Worm (Caenorhabditis elegans) whole organism, young adult: Measurements from ENCODE around the gene nstp-10.

ENCODE experiments used
- D2030.7 ChIP-seq: fragments of 200-800 bp; sonication (Bioruptor generic); IDR thresholded peaks from 2 replicates; pipeline ENCODE4 v1.3.6; 2022; ENCODE audit warnings: missing genetic modification reagents, missing genetic modification characterization, missing compliant biosample characterization
- F33H1.4 ChIP-seq: fragments of 200-800 bp; sonication (Bioruptor generic); IDR thresholded peaks from 2 replicates; pipeline ENCODE4 v1.3.6; 2022; ENCODE audit warnings: missing genetic modification reagents, missing genetic modification characterization, missing compliant biosample characterization
- Y53G8AR.9 ChIP-seq: fragments of 200-800 bp; sonication (Bioruptor generic); conservative IDR thresholded peaks from 2 replicates; pipeline ENCODE4 v1.3.6; 2022; ENCODE audit warnings: missing genetic modification reagents, missing genetic modification characterization, missing compliant biosample characterization
- Y56A3A.18 ChIP-seq: fragments of 200-800 bp; sonication (Bioruptor generic); IDR thresholded peaks from 2 replicates; pipeline ENCODE4 v1.3.6; 2022; ENCODE audit warnings: missing genetic modification reagents, missing genetic modification characterization, missing compliant biosample characterization
- aptf-3 ChIP-seq: fragments of 200-800 bp; sonication (Bioruptor generic); IDR thresholded peaks from 2 replicates; pipeline ENCODE4 v1.3.6; 2022; ENCODE audit warnings: missing genetic modification characterization, missing compliant biosample characterization
- attf-3 ChIP-seq: fragments of 200-800 bp; sonication (Bioruptor generic); conservative IDR thresholded peaks from 2 replicates; pipeline ENCODE4 v1.3.6; 2022; ENCODE audit warnings: missing genetic modification reagents, missing genetic modification characterization, missing compliant biosample characterization
- attf-5 ChIP-seq: fragments of 200-800 bp; sonication (Bioruptor generic); optimal IDR thresholded peaks from 2 replicates; lab custom pipeline; 2018; ENCODE audit warnings: mild to moderate bottlenecking, missing genetic modification characterization, missing compliant biosample characterization
- cebp-2 ChIP-seq: fragments of 200-800 bp; sonication (Bioruptor generic); IDR thresholded peaks from 2 replicates; pipeline ENCODE4 v1.3.6; 2022; ENCODE audit warnings: missing genetic modification characterization, missing compliant biosample characterization
- ceh-100 ChIP-seq: fragments of 200-800 bp; sonication (Bioruptor generic); IDR thresholded peaks from 2 replicates; pipeline ENCODE4 v1.3.6; 2022; ENCODE audit warnings: missing genetic modification reagents, missing genetic modification characterization, missing compliant biosample characterization
- die-1 ChIP-seq: sonication (generic microtip); optimal IDR thresholded peaks from 2 replicates; lab custom pipeline; 2016; ENCODE audit warnings: missing genotype, mild to moderate bottlenecking, missing genetic modification characterization, missing compliant biosample characterization
- dpff-1 ChIP-seq: sonication (generic microtip); optimal IDR thresholded peaks from 2 replicates; lab custom pipeline; 2017; ENCODE audit warnings: mild to moderate bottlenecking, missing genetic modification characterization, missing compliant biosample characterization
- efl-1 ChIP-seq: fragments of 150-350 bp; optimal IDR thresholded peaks from 2 replicates; lab custom pipeline; 2014; ENCODE audit warnings: missing biosample characterization, missing genetic modification reagents, missing genetic modification characterization
- egl-18 ChIP-seq: fragments of 200-800 bp; sonication (Bioruptor generic); IDR thresholded peaks from 2 replicates; pipeline ENCODE4 v1.3.6; 2022; ENCODE audit warnings: missing genetic modification reagents, missing genetic modification characterization, missing compliant biosample characterization
- ets-4 ChIP-seq: fragments of 200-800 bp; sonication (Bioruptor generic); optimal IDR thresholded peaks from 2 replicates; lab custom pipeline; 2018; ENCODE audit warnings: mild to moderate bottlenecking, missing genetic modification characterization, missing compliant biosample characterization
- gei-17 ChIP-seq: fragments of 200-800 bp; sonication (Bioruptor generic); optimal IDR thresholded peaks from 2 replicates; lab custom pipeline; 2018; ENCODE audit warnings: mild to moderate bottlenecking, missing genetic modification characterization, missing compliant biosample characterization
- hlh-12 ChIP-seq: sonication (generic microtip); optimal IDR thresholded peaks from 2 replicates; lab custom pipeline; 2016; ENCODE audit warnings: missing genetic modification characterization, missing compliant biosample characterization
- lag-1 ChIP-seq: fragments of 200-800 bp; sonication (Bioruptor generic); IDR thresholded peaks from 2 replicates; pipeline ENCODE4 v1.3.6; 2022; ENCODE audit warnings: missing genetic modification reagents, missing genetic modification characterization, missing compliant biosample characterization
- let-607 ChIP-seq, 2 experiments: fragments of 200-800 bp in 1 of 2; sonication (Bioruptor generic) in 1 of 2; sonication (generic microtip) in 1 of 2; optimal IDR thresholded peaks; 2 replicates each; lab custom pipeline; 2016 to 2018; ENCODE audit warnings: mild to moderate bottlenecking in 2 of 2, missing compliant biosample characterization in 2 of 2, missing genetic modification characterization in 2 of 2, moderate library complexity in 2 of 2, missing genotype in 1 of 2
- lin-40 ChIP-seq: sonication (generic microtip); optimal IDR thresholded peaks from 2 replicates; lab custom pipeline; 2016; ENCODE audit warnings: missing genetic modification characterization, mild to moderate bottlenecking, missing compliant biosample characterization, missing genotype, missing genetic modification reagents
- lin-54 ChIP-seq: fragments of 200-800 bp; sonication (Bioruptor generic); optimal IDR thresholded peaks from 2 replicates; lab custom pipeline; 2018; ENCODE audit warnings: mild to moderate bottlenecking, missing genetic modification characterization, missing compliant biosample characterization
- lir-1 ChIP-seq: fragments of 200-800 bp; sonication (Bioruptor generic); conservative IDR thresholded peaks from 2 replicates; pipeline ENCODE4 v1.3.6; 2022; ENCODE audit warnings: missing genetic modification reagents, missing genetic modification characterization, missing compliant biosample characterization
- madf-10 ChIP-seq: sonication (generic microtip); optimal IDR thresholded peaks from 2 replicates; lab custom pipeline; 2016; ENCODE audit warnings: mild to moderate bottlenecking, missing genetic modification characterization, missing compliant biosample characterization
- madf-6 ChIP-seq: fragments of 200-800 bp; sonication (Bioruptor generic); IDR thresholded peaks from 2 replicates; pipeline ENCODE4 v1.3.6; 2022; ENCODE audit warnings: missing genetic modification reagents, missing genetic modification characterization, missing compliant biosample characterization
- mel-28 ChIP-seq: sonication (generic microtip); optimal IDR thresholded peaks from 2 replicates; lab custom pipeline; 2016; ENCODE audit warnings: borderline replicate concordance, mild to moderate bottlenecking, missing genetic modification characterization, missing compliant biosample characterization
- mes-4 ChIP-seq: sonication (generic microtip); optimal IDR thresholded peaks from 2 replicates; lab custom pipeline; 2016; ENCODE audit warnings: missing genotype, missing genetic modification characterization, missing compliant biosample characterization
- nfya-1 ChIP-seq: sonication (generic microtip); optimal IDR thresholded peaks from 2 replicates; lab custom pipeline; 2017; ENCODE audit warnings: antibody characterized with exemption, missing compliant biosample characterization, missing genetic modification characterization, borderline replicate concordance; ENCODE audit not compliant: insufficient read depth
- nhr-179 ChIP-seq: sonication (generic microtip); optimal IDR thresholded peaks from 2 replicates; lab custom pipeline; 2016; ENCODE audit warnings: mild to moderate bottlenecking, missing genetic modification characterization, missing compliant biosample characterization
- pbrm-1 ChIP-seq: fragments of 200-800 bp; sonication (Bioruptor generic); IDR thresholded peaks from 2 replicates; pipeline ENCODE4 v1.3.6; 2022; ENCODE audit warnings: missing genetic modification reagents, missing genetic modification characterization, missing compliant biosample characterization
- sdz-38 ChIP-seq: sonication (generic microtip); optimal IDR thresholded peaks from 2 replicates; lab custom pipeline; 2016; ENCODE audit warnings: missing genotype, missing genetic modification characterization, missing compliant biosample characterization
- sea-2 ChIP-seq: fragments of 200-800 bp; sonication (Bioruptor generic); IDR thresholded peaks from 2 replicates; pipeline ENCODE4 v1.3.6; 2022; ENCODE audit warnings: missing genetic modification characterization, missing compliant biosample characterization
- snpc-1.3 ChIP-seq: sonication (generic microtip); optimal IDR thresholded peaks from 2 replicates; lab custom pipeline; 2017; ENCODE audit warnings: missing genetic modification characterization, mild to moderate bottlenecking, missing compliant biosample characterization, antibody characterized with exemption, moderate library complexity, missing genotype, missing genetic modification reagents; ENCODE audit not compliant: insufficient read depth
- somi-1 ChIP-seq: fragments of 200-800 bp; sonication (Bioruptor generic); optimal IDR thresholded peaks from 2 replicates; lab custom pipeline; 2018; ENCODE audit warnings: mild to moderate bottlenecking, missing genetic modification characterization, missing compliant biosample characterization
- sptf-2 ChIP-seq: fragments of 200-800 bp; sonication (Bioruptor generic); optimal IDR thresholded peaks from 2 replicates; lab custom pipeline; 2018; ENCODE audit warnings: mild to moderate bottlenecking, missing genetic modification characterization, missing compliant biosample characterization
- ztf-26 ChIP-seq: sonication (generic microtip); optimal IDR thresholded peaks from 2 replicates; lab custom pipeline; 2017; ENCODE audit warnings: missing genetic modification characterization, missing compliant biosample characterization
- ztf-3 ChIP-seq: fragments of 200-800 bp; sonication (Bioruptor generic); optimal IDR thresholded peaks from 2 replicates; lab custom pipeline; 2018; ENCODE audit warnings: mild to moderate bottlenecking, missing genetic modification characterization, missing compliant biosample characterization

nstp-10 gene

ce11 chrV:9588574-9588973 is 38.9 kb upstream of the nstp-10 start:
- TF ChIP-seq attf-3 (GFP tag; lab: Robert Waterston, UW) (no peak), let-607 (tag; optimal IDR thresholded peaks at IDR 0.05; lab: Kevin White, UChicago) (no peak), attf-5 (GFP tag; lab: Kevin White, UChicago) (no peak), aptf-3 (GFP tag; lab: Robert Waterston, UW) (no peak), ztf-26 (tag; lab: Kevin White, UChicago) (no peak), nfya-1 (tag; lab: Kevin White, UChicago) (no peak), sdz-38 (no peak), D2030.7 (GFP tag; lab: Robert Waterston, UW) (no peak), ceh-100 (GFP tag; lab: Robert Waterston, UW) (no peak), lir-1 (no peak), F33H1.4 (no peak), lag-1 (GFP tag; lab: Robert Waterston, UW) (no peak), Y53G8AR.9 (GFP tag; lab: Robert Waterston, UW) (no peak), sea-2 (GFP tag; lab: Robert Waterston, UW) (no peak)

ce11 chrV:9587619-9588018 is 38.0 kb upstream of the nstp-10 start:
- no peak for TF ChIP-seq Y56A3A.18 (GFP tag; lab: Robert Waterston, UW)
- TF ChIP-seq cebp-2, result no peak
- no peak for TF ChIP-seq pbrm-1 (GFP tag; lab: Robert Waterston, UW)
- TF ChIP-seq mes-4 (tag; lab: Kevin White, UChicago), result no peak
- TF ChIP-seq die-1 (tag; lab: Kevin White, UChicago), result no peak
- no peak for TF ChIP-seq gei-17 (GFP tag; lab: Kevin White, UChicago)
- no peak for TF ChIP-seq ztf-3 (GFP tag; lab: Kevin White, UChicago)
- no peak for TF ChIP-seq egl-18 (GFP tag; lab: Robert Waterston, UW)
- TF ChIP-seq somi-1 (GFP tag; lab: Kevin White, UChicago), result no peak
- TF ChIP-seq efl-1 (GFP tag; lab: Kevin White, UChicago), result no peak
- TF ChIP-seq ets-4 (GFP tag; lab: Kevin White, UChicago), result no peak
- TF ChIP-seq dpff-1 (tag; lab: Kevin White, UChicago), result no peak

DNA sequence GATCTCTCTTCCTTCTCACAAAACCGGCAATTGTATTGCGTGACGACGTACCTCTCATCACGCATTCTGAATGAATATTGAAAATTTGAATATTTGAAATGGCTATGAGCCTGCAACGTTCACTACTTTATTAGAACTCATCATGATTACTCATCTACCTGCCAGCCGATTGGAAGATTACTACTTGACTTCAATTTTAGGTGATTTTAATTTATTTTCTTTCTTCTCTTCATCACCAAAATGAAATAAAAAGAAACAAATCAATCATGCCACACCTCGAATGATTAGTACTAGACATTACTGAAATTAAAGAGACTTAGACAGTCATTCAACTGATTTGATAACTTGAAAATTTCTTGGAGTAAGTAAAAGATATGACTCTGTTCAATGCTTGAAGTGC is 34.6 kb upstream of the nstp-10 start:
- TF ChIP-seq nhr-179 (no peak), hlh-12 (tag; lab: Kevin White, UChicago) (no peak), snpc-1.3 (no peak), sea-2 (GFP tag; lab: Robert Waterston, UW) (no peak), sptf-2 (GFP tag; lab: Kevin White, UChicago) (no peak), madf-10 (tag; lab: Kevin White, UChicago) (no peak), madf-6 (GFP tag; lab: Robert Waterston, UW) (no peak)

DNA sequence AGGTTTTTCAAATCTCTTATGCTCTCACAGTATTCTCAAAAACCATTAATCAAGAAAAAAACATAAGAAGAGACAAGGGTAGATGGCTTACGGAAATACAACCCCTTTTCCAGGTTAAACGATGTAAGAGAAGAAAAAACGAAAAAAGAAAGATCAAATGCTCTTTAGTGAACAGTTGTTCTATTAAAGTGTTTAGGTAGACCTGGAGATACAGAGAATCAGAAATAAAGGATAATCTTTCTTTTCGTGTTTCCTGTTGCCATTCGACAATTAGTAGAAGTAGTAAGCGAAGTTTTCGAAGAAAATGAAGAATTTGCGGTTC is 33.6 kb upstream of the nstp-10 start, which contains the start of gene K09G1.1:
Gene K09G1.1 (plus strand): TSS at position 223 of the 322 bp plus-strand sequence.
- no peak for TF ChIP-seq ztf-3 (GFP tag; lab: Kevin White, UChicago)
- no peak for TF ChIP-seq mel-28
- TF ChIP-seq lin-40 (tag; lab: Kevin White, UChicago), result no peak
- TF ChIP-seq lin-54, result no peak
